Worm (Caenorhabditis elegans): Measurements from ENCODE around the gene tbb-6.

ce11 chrV:12307011-12307540 is 45.7 kb downstream of the tbb-6 start, which contains the start of gene srg-45:
- TF ChIP-seq nfya-1 (tag; optimal IDR thresholded peaks at IDR 0.05; ENCODE audit: borderline replicate concordance, insufficient read depth) (no peak), F33H1.4 (GFP tag; IDR thresholded peaks at IDR 0.05) (no peak), him-1 (tag; optimal IDR thresholded peaks at IDR 0.05) (no peak), xnd-1 (tag; optimal IDR thresholded peaks at IDR 0.05) (no peak), rcor-1 (GFP tag; IDR thresholded peaks at IDR 0.05) (no peak), lir-1 (GFP tag; conservative IDR thresholded peaks at IDR 0.05) (no peak)
